Fruit fly (Drosophila melanogaster): ENCODE results near the gene CG3288.
A peak's percentile ranks its signal among the peaks of the same experiment; 100 is the strongest.

The CG3288 gene

dm6 chr3L:20835882-20836281, at the start of gene CG3288:
Gene CG3288 (plus strand): TSS chr3L:20836182.
- TF ChIP-seq noc (tag; optimal IDR thresholded peaks at IDR 0.05) = no peak

dm6 chr3L:20787835-20788380, 48.1 kb upstream of the CG3288 start, which contains the start of gene CG11396:
Gene CG11396 (minus strand): TSS chr3L:20788137.
- TF ChIP-seq noc (tag; optimal IDR thresholded peaks at IDR 0.05) = no peak

- no peak for TF ChIP-seq noc (tag; optimal IDR thresholded peaks at IDR 0.05)
These were observed 46.7 kb upstream of the CG3288 start for dm6 chr3L:20789299-20789698.

- no peak for TF ChIP-seq noc (tag; optimal IDR thresholded peaks at IDR 0.05)
These were observed 43.3 kb upstream of the CG3288 start, which contains the start of gene Six4 for dm6 chr3L:20792693-20793092. Gene Six4 (minus strand): TSS chr3L:20792777.

dm6 chr3L:20796757-20797156, 39.2 kb upstream of the CG3288 start:
- TF ChIP-seq noc (tag; optimal IDR thresholded peaks at IDR 0.05) = no peak

- TF ChIP-seq noc (tag; optimal IDR thresholded peaks at IDR 0.05) = no peak
These were observed 38.6 kb upstream of the CG3288 start for dm6 chr3L:20797379-20797778.

dm6 chr3L:20798325-20798846, 37.6 kb upstream of the CG3288 start, which contains the start of the genes CG3698 and tzn:
Gene CG3698 (minus strand): TSS chr3L:20798375.
Gene tzn (plus strand): TSS chr3L:20798645.
- no peak for TF ChIP-seq noc (tag; optimal IDR thresholded peaks at IDR 0.05)

dm6 chr3L:20800208-20800607, 35.8 kb upstream of the CG3288 start, which contains the start of gene Spc105R:
Gene Spc105R (plus strand): TSS chr3L:20800410.
- no peak for TF ChIP-seq noc (tag; optimal IDR thresholded peaks at IDR 0.05)

dm6 chr3L:20809088-20809999, 26.6 kb upstream of the CG3288 start, which contains the start of the genes CG3634 and HIPP1:
Gene CG3634 (minus strand): TSS chr3L:20809272.
Gene HIPP1 (plus strand): TSS chr3L:20809669.
- no peak for TF ChIP-seq noc (tag; optimal IDR thresholded peaks at IDR 0.05)

dm6 chr3L:20815666-20816375, 20.2 kb upstream of the CG3288 start, which contains the start of the genes CG3618 and Pka-R1:
Gene CG3618 (minus strand): TSS chr3L:20816075.
Gene Pka-R1 (plus strand): TSS chr3L:20816118.
- TF ChIP-seq noc (tag; optimal IDR thresholded peaks at IDR 0.05) = no peak

dm6 chr3L:20817927-20818326, 18.1 kb upstream of the CG3288 start, which contains the start of gene Mst77F:
Gene Mst77F (minus strand): TSS chr3L:20818027.
- TF ChIP-seq noc (tag; optimal IDR thresholded peaks at IDR 0.05) = no peak

- no peak for TF ChIP-seq noc (tag; optimal IDR thresholded peaks at IDR 0.05)
These were observed 12.7 kb upstream of the CG3288 start for dm6 chr3L:20823206-20823803.

dm6 chr3L:20826950-20827910, 8.8 kb upstream of the CG3288 start:
- peak; percentile 43 for TF ChIP-seq noc (tag; optimal IDR thresholded peaks at IDR 0.05)

dm6 chr3L:20827962-20828361, 8.0 kb upstream of the CG3288 start:
- TF ChIP-seq noc (tag; optimal IDR thresholded peaks at IDR 0.05) = no peak

All from whole organism, larva.